Worm (Caenorhabditis elegans): ENCODE results near the gene srr-7.

DNA sequence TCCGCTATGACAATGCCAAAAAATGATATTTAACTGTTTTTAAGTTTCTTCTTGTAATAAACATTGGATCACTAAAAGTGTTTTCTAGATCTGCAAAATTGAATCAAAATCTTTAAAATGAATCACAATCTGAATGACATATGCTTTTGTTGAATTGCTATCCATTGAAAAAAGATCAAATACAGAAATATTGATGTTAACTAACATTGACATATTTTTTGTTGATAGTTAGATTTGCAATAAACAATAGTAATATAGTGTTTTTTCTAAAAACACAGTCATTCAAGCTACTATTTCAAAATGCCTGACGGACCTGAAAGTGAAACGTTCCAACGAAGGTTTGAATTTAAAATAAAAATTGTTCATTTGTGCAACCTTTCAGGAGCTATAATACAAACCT, 22.6 kb downstream of the srr-7 start, which contains the start of gene T09F5.2:
- no peak for TF ChIP-seq ceh-62 (tag; optimal IDR thresholded peaks at IDR 0.05)
- TF ChIP-seq F49E8.2 (tag; optimal IDR thresholded peaks at IDR 0.05; ENCODE audit: borderline replicate concordance), result no peak
- TF ChIP-seq nhr-11 (tag; optimal IDR thresholded peaks at IDR 0.05), result no peak
- no peak for TF ChIP-seq pha-4 (GFP tag; IDR thresholded peaks at IDR 0.05)
- TF ChIP-seq pha-4 (tag; optimal IDR thresholded peaks at IDR 0.05), result no peak

All from whole organism, L4 larva.